Fruit fly (Drosophila melanogaster) S2 (cell line): Measurements from ENCODE around the gene cwo.

ENCODE experiments used
- CG8478 ChIP-seq: fragments of >200 bp; optimal IDR thresholded peaks from 2 replicates; lab custom pipeline; 2018
- CTCF ChIP-seq, 2 experiments: fragments of >200 bp; optimal IDR thresholded peaks; 2 replicates each; lab custom pipeline; 2018

dm6 chr3R:10350741-10351629 lies 37.1 kb upstream of the cwo start:
- no peak for TF ChIP-seq CG8478 (lab: Kevin White, UChicago)
- TF ChIP-seq CTCF (optimal IDR thresholded peaks at IDR 0.05; lab: Kevin White, UChicago): no peak
